Worm (Caenorhabditis elegans) whole organism, L2 larva: ENCODE data around the gene Y22D7AR.7.

ENCODE experiments used
- C34F6.9 ChIP-seq: fragments of 150-350 bp; optimal IDR thresholded peaks from 2 replicates; lab custom pipeline; 2014; ENCODE audit warnings: missing biosample characterization, missing genetic modification characterization
- F13H6.1 ChIP-seq: sonication (generic microtip); optimal IDR thresholded peaks from 2 replicates; lab custom pipeline; 2016; ENCODE audit warnings: missing genetic modification characterization, missing compliant biosample characterization
- R02D3.7 ChIP-seq: fragments of 150-350 bp; optimal IDR thresholded peaks from 2 replicates; lab custom pipeline; 2014; ENCODE audit warnings: missing biosample characterization, missing genetic modification characterization
- alr-1 ChIP-seq: fragments of 150-350 bp; optimal IDR thresholded peaks from 2 replicates; lab custom pipeline; 2014; ENCODE audit warnings: missing biosample characterization, missing genetic modification characterization
- aly-2 ChIP-seq: fragments of 150-350 bp; optimal IDR thresholded peaks from 2 replicates; lab custom pipeline; 2014; ENCODE audit warnings: missing biosample characterization, missing genetic modification characterization
- ama-1 ChIP-seq: fragments of 150-350 bp; optimal IDR thresholded peaks from 2 replicates; lab custom pipeline; 2018; ENCODE audit warnings: inconsistent platforms
- blmp-1 ChIP-seq: sonication (generic microtip); optimal IDR thresholded peaks from 2 replicates; lab custom pipeline; 2017; ENCODE audit warnings: missing genetic modification characterization, mild to moderate bottlenecking, missing compliant biosample characterization, antibody characterized with exemption, moderate library complexity; ENCODE audit not compliant: insufficient read depth
- ceh-82 ChIP-seq: fragments of 150-350 bp; optimal IDR thresholded peaks from 2 replicates; lab custom pipeline; 2014; ENCODE audit warnings: missing biosample characterization, missing genetic modification characterization
- crh-2 ChIP-seq: sonication (generic microtip); optimal IDR thresholded peaks from 2 replicates; lab custom pipeline; 2017; ENCODE audit warnings: missing biosample characterization, missing genetic modification characterization
- egl-27 ChIP-seq: sonication (generic microtip); optimal IDR thresholded peaks from 3 replicates; lab custom pipeline; 2017; ENCODE audit warnings: missing biosample characterization, missing genetic modification reagents, missing genetic modification characterization
- elt-1 ChIP-seq: fragments of 150-350 bp; optimal IDR thresholded peaks from 2 replicates; lab custom pipeline; 2014; ENCODE audit warnings: missing biosample characterization, missing genetic modification characterization
- elt-3 ChIP-seq: sonication (generic microtip); optimal IDR thresholded peaks from 2 replicates; lab custom pipeline; 2017; ENCODE audit warnings: missing biosample characterization, missing genetic modification characterization
- gmeb-1 ChIP-seq: fragments of 150-350 bp; optimal IDR thresholded peaks from 2 replicates; lab custom pipeline; 2014; ENCODE audit warnings: missing biosample characterization, missing genetic modification characterization
- lin-11 ChIP-seq: fragments of 150-350 bp; sonication (generic microtip); optimal IDR thresholded peaks from 2 replicates; lab custom pipeline; 2014; ENCODE audit warnings: missing biosample characterization, missing genetic modification characterization, inconsistent platforms, mixed read lengths
- lin-13 ChIP-seq: fragments of 150-350 bp; optimal IDR thresholded peaks from 2 replicates; lab custom pipeline; 2014; ENCODE audit warnings: missing biosample characterization, missing genetic modification reagents, missing genetic modification characterization
- lsy-2 ChIP-seq, 2 experiments: fragments of 150-350 bp in 1 of 2; sonication (generic microtip) in 1 of 2; optimal IDR thresholded peaks; 2 replicates each; lab custom pipeline; 2014 to 2017; ENCODE audit warnings: missing biosample characterization in 2 of 2, missing genetic modification characterization in 2 of 2
- mab-5 ChIP-seq: fragments of 150-350 bp; optimal IDR thresholded peaks from 2 replicates; lab custom pipeline; 2014; ENCODE audit warnings: missing biosample characterization, missing genetic modification characterization
- mbf-1 ChIP-seq: sonication (generic microtip); optimal IDR thresholded peaks from 2 replicates; lab custom pipeline; 2017; ENCODE audit warnings: missing biosample characterization, missing genetic modification characterization
- mdl-1 ChIP-seq, 2 experiments: fragments of 150-350 bp in 1 of 2; sonication (generic microtip) in 1 of 2; optimal IDR thresholded peaks; 2 replicates each; lab custom pipeline; 2017; ENCODE audit warnings: missing biosample characterization in 2 of 2, missing genetic modification characterization in 2 of 2
- nhr-10 ChIP-seq: sonication (generic microtip); optimal IDR thresholded peaks from 2 replicates; lab custom pipeline; 2017; ENCODE audit warnings: missing biosample characterization, missing genetic modification characterization
- nhr-12 ChIP-seq: fragments of 150-350 bp; optimal IDR thresholded peaks from 2 replicates; lab custom pipeline; 2014; ENCODE audit warnings: missing biosample characterization, missing genetic modification characterization
- nhr-129 ChIP-seq: fragments of 150-350 bp; optimal IDR thresholded peaks from 2 replicates; lab custom pipeline; 2014; ENCODE audit warnings: missing biosample characterization, missing genetic modification characterization
- nhr-21 ChIP-seq: fragments of 150-350 bp; optimal IDR thresholded peaks from 2 replicates; lab custom pipeline; 2014; ENCODE audit warnings: missing biosample characterization, missing genetic modification characterization
- nhr-23 ChIP-seq: fragments of 150-350 bp; optimal IDR thresholded peaks from 2 replicates; lab custom pipeline; 2014; ENCODE audit warnings: missing biosample characterization, missing genetic modification reagents, missing genetic modification characterization
- nhr-237 ChIP-seq: fragments of 150-350 bp; optimal IDR thresholded peaks from 2 replicates; lab custom pipeline; 2014; ENCODE audit warnings: missing biosample characterization, missing genetic modification characterization
- nhr-25 ChIP-seq: fragments of 150-350 bp; sonication (generic microtip); optimal IDR thresholded peaks from 3 replicates; lab custom pipeline; 2014; ENCODE audit warnings: missing biosample characterization, missing genetic modification characterization
- nhr-6 ChIP-seq: fragments of 150-350 bp; optimal IDR thresholded peaks from 2 replicates; lab custom pipeline; 2014; ENCODE audit warnings: missing biosample characterization, missing genetic modification characterization
- nhr-77 ChIP-seq: fragments of 150-350 bp; optimal IDR thresholded peaks from 2 replicates; lab custom pipeline; 2014; ENCODE audit warnings: missing biosample characterization, missing genetic modification characterization
- skn-1 ChIP-seq: sonication (generic microtip); optimal IDR thresholded peaks from 2 replicates; lab custom pipeline; 2017; ENCODE audit warnings: missing biosample characterization, missing genetic modification characterization
- sma-3 ChIP-seq: sonication (generic microtip); optimal IDR thresholded peaks from 2 replicates; lab custom pipeline; 2016; ENCODE audit warnings: missing genetic modification reagents, missing genetic modification characterization, missing compliant biosample characterization
- sma-9 ChIP-seq, 2 experiments: fragments of 150-350 bp in 1 of 2; sonication (generic microtip) in 1 of 2; optimal IDR thresholded peaks; 2 replicates each; lab custom pipeline; 2014 to 2016; ENCODE audit warnings: missing genetic modification characterization in 2 of 2, mild to moderate bottlenecking in 1 of 2, missing biosample characterization in 1 of 2, missing compliant biosample characterization in 1 of 2, missing genetic modification reagents in 1 of 2, moderate library complexity in 1 of 2
- snpc-4 ChIP-seq: fragments of 150-350 bp; optimal IDR thresholded peaks from 2 replicates; lab custom pipeline; 2014; ENCODE audit warnings: missing biosample characterization, missing genetic modification characterization
- unc-55 ChIP-seq: fragments of 150-350 bp; sonication (generic microtip); optimal IDR thresholded peaks from 3 replicates; lab custom pipeline; 2014; ENCODE audit warnings: missing biosample characterization, missing genetic modification reagents, missing genetic modification characterization
- unc-62 ChIP-seq: fragments of 150-350 bp; optimal IDR thresholded peaks from 2 replicates; lab custom pipeline; 2014; ENCODE audit warnings: missing biosample characterization, missing genetic modification reagents, missing genetic modification characterization
- ztf-1 ChIP-seq: fragments of 200-800 bp; sonication (Bioruptor generic); conservative IDR thresholded peaks from 2 replicates; pipeline ENCODE4 v1.3.6; 2022; ENCODE audit warnings: missing genetic modification characterization, missing compliant biosample characterization
- ztf-4 ChIP-seq: fragments of 150-350 bp; optimal IDR thresholded peaks from 2 replicates; lab custom pipeline; 2014; ENCODE audit warnings: missing biosample characterization, missing genetic modification characterization

Gene Y22D7AR.7

ce11 chrIII:1657380-1657779, 30.5 kb downstream of the Y22D7AR.7 start, which contains the start of gene cht-4:
cht-4 (minus strand) TSS chrIII:1657480.
- TF ChIP-seq R02D3.7 (tag; lab: Kevin White, UChicago) (no peak), unc-55 (GFP tag; lab: Kevin White, UChicago) (no peak), lin-11 (tag; lab: Kevin White, UChicago) (no peak), lin-13 (GFP tag; lab: Kevin White, UChicago) (no peak), ama-1 (lab: Kevin White, UChicago) (no peak), nhr-237 (tag; lab: Kevin White, UChicago) (no peak), sma-9 (GFP tag; optimal IDR thresholded peaks at IDR 0.05; lab: Kevin White, UChicago) (no peak), sma-9 (tag; optimal IDR thresholded peaks at IDR 0.05; lab: Kevin White, UChicago) (no peak), sma-3 (GFP tag; lab: Kevin White, UChicago) (no peak), crh-2 (no peak), F13H6.1 (no peak), elt-1 (tag; lab: Kevin White, UChicago) (no peak)

ce11 chrIII:1652925-1653324, 35.0 kb downstream of the Y22D7AR.7 start:
- TF ChIP-seq gmeb-1 (tag; lab: Kevin White, UChicago) (no peak), mbf-1 (no peak)

- TF ChIP-seq nhr-237 (tag; lab: Kevin White, UChicago) = no peak
- no peak for TF ChIP-seq lsy-2 (tag; optimal IDR thresholded peaks at IDR 0.05; lab: Kevin White, UChicago)
- no peak for TF ChIP-seq ztf-1 (GFP tag; lab: Robert Waterston, UW)
- no peak for TF ChIP-seq nhr-25 (tag; lab: Kevin White, UChicago)
- no peak for TF ChIP-seq crh-2
- no peak for TF ChIP-seq aly-2 (tag; lab: Kevin White, UChicago)
- TF ChIP-seq alr-1 (tag; lab: Kevin White, UChicago) = no peak
These were observed 35.7 kb downstream of the Y22D7AR.7 start, which contains the start of gene Y22D7AL.1 for ce11 chrIII:1652181-1652580. Y22D7AL.1 (plus strand) TSS chrIII:1652481.

- TF ChIP-seq gmeb-1 (tag; lab: Kevin White, UChicago) (no peak), lin-13 (GFP tag; lab: Kevin White, UChicago) (no peak), aly-2 (tag; lab: Kevin White, UChicago) (no peak), unc-62 (GFP tag; lab: Kevin White, UChicago) (no peak), egl-27 (tag; lab: Kevin White, UChicago) (no peak), nhr-237 (tag; lab: Kevin White, UChicago) (no peak), R02D3.7 (tag; lab: Kevin White, UChicago) (no peak), elt-3 (tag; lab: Kevin White, UChicago) (no peak)
- TF ChIP-seq, all 48 proteins: peak for 0
These were observed 46.7 kb downstream of the Y22D7AR.7 start, which contains the start of gene Y22D7AL.3 for ce11 chrIII:1641163-1641562. Y22D7AL.3 (plus strand) TSS chrIII:1641463.

- TF ChIP-seq nhr-10 (no peak), nhr-21 (tag; lab: Kevin White, UChicago) (no peak), crh-2 (no peak), alr-1 (tag; lab: Kevin White, UChicago) (no peak), nhr-129 (tag; lab: Kevin White, UChicago) (no peak), nhr-25 (tag; lab: Kevin White, UChicago) (no peak), egl-27 (tag; lab: Kevin White, UChicago) (no peak), unc-55 (GFP tag; lab: Kevin White, UChicago) (no peak), nhr-6 (tag; lab: Kevin White, UChicago) (no peak), blmp-1 (tag; lab: Kevin White, UChicago) (no peak), mab-5 (tag; lab: Kevin White, UChicago) (no peak), nhr-23 (tag; lab: Kevin White, UChicago) (no peak), elt-1 (tag; lab: Kevin White, UChicago) (no peak), snpc-4 (tag; lab: Kevin White, UChicago) (no peak), ztf-4 (tag; lab: Kevin White, UChicago) (no peak), C34F6.9 (tag; lab: Kevin White, UChicago) (no peak)
- TF ChIP-seq, all 48 proteins: peak for 0
These were observed 49.6 kb downstream of the Y22D7AR.7 start for ce11 chrIII:1638345-1638744.

ce11 chrIII:1634270-1634669, 53.6 kb downstream of the Y22D7AR.7 start, which contains the start of gene Y22D7AL.11:
Y22D7AL.11 (minus strand) TSS chrIII:1634370.
- TF ChIP-seq egl-27 (tag; lab: Kevin White, UChicago) (no peak), lin-13 (GFP tag; lab: Kevin White, UChicago) (no peak), ceh-82 (tag; lab: Kevin White, UChicago) (no peak), skn-1 (tag; lab: Kevin White, UChicago) (no peak), mdl-1 (tag; optimal IDR thresholded peaks at IDR 0.05; lab: Kevin White, UChicago) (no peak), ztf-4 (tag; lab: Kevin White, UChicago) (no peak), nhr-12 (no peak), nhr-77 (tag; lab: Kevin White, UChicago) (no peak), ztf-1 (GFP tag; lab: Robert Waterston, UW) (no peak)
